Fruit fly (Drosophila melanogaster) whole organism, pupa: ENCODE measurements around the gene Qtzl.

Experiments
- CG10348 ChIP-seq: fragments of 200-800 bp; sonication (Bioruptor generic); IDR thresholded peaks from 2 replicates; pipeline ENCODE4 v1.3.6; 2022; ENCODE audit warnings: missing biosample characterization, missing genetic modification characterization
- CG12605 ChIP-seq: fragments of 200-800 bp; sonication (Bioruptor generic); IDR thresholded peaks from 2 replicates; pipeline ENCODE4 v1.3.6; 2022; ENCODE audit warnings: missing biosample characterization, missing genetic modification characterization
- CG17806 ChIP-seq: fragments of 200-800 bp; sonication (Bioruptor generic); optimal IDR thresholded peaks from 2 replicates; lab custom pipeline; 2018; ENCODE audit warnings: missing biosample characterization, mild to moderate bottlenecking, missing genetic modification characterization, moderate library complexity
- CG9948 ChIP-seq: fragments of 200-800 bp; sonication (Bioruptor generic); optimal IDR thresholded peaks from 2 replicates; lab custom pipeline; 2018; ENCODE audit warnings: missing biosample characterization, mild to moderate bottlenecking, missing genetic modification characterization, moderate library complexity
- D1 ChIP-seq: fragments of 200-800 bp; sonication (Bioruptor generic); optimal IDR thresholded peaks from 2 replicates; lab custom pipeline; 2018; ENCODE audit warnings: missing biosample characterization, mild to moderate bottlenecking, missing genetic modification characterization, moderate library complexity
- Ets98B ChIP-seq: fragments of 200-800 bp; sonication (Bioruptor generic); IDR thresholded peaks from 2 replicates; pipeline ENCODE4 v1.3.6; 2022; ENCODE audit warnings: missing biosample characterization, missing genetic modification characterization
- Pif1B ChIP-seq: fragments of 200-800 bp; sonication (Bioruptor generic); optimal IDR thresholded peaks from 3 replicates; lab custom pipeline; 2016; ENCODE audit warnings: missing biosample characterization, missing genetic modification characterization

dm6 chr2L:12013243-12013642, 17.7 kb downstream of the Qtzl start:
- TF ChIP-seq D1 (tag; lab: Kevin White, UChicago) (no peak), CG12605 (GFP tag; lab: Robert Waterston, UW) (no peak), Ets98B (GFP tag; lab: Robert Waterston, UW) (no peak), CG9948 (tag; lab: Kevin White, UChicago) (peak; percentile 31), CG10348 (GFP tag; lab: Robert Waterston, UW) (no peak), Pif1B (peak; percentile 0), CG17806 (tag; lab: Kevin White, UChicago) (peak; percentile 34)
